Fruit fly (Drosophila melanogaster): ENCODE data around the gene CG4213.
A peak's percentile ranks its signal among the peaks of the same experiment; 100 is the strongest.

The CG4213 gene

DNA sequence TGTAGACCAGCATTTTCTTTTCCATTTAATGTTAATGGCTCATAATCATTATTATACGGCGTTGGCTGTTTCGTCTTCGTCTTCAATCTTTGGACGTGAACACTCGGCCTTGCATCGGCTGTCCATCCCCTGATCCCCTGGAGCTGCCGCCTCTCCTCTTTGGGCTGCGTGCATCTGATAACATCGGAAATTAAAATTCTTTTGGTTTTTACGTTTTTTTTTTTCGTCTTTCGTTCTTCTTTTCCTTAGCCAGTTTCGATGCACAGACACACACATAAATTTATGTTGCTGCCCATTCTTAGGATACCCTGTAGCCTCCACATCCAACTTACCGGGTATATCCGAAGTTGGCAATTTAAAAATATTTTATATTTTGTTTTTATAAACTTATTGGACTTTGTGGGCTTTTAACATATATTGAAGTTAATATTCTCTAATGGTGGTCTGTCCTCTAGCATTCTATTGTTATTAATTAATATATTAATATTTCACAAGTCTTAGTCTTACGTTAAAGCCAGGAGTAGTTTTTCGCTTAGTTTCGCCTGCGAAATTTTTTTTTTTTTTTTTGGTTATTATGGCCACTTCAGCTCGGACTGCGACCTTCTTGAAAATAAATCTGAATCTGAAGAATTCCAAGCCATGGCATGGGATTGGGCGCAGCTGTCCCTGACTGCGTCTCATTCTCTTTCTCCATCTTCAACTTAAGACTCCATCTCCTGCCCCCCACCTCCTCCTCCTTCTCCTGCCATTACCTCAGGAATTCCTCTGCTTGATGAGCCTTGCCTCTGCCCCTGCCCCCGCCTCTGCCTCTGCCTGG, 38.8 kb upstream of the CG4213 start (continued):
- TF ChIP-seq bsh (GFP tag; optimal IDR thresholded peaks at IDR 0.05) (peak; percentile 71 to 85), HmgD (GFP tag; optimal IDR thresholded peaks at IDR 0.05) (no peak), CG14441 (GFP tag; IDR thresholded peaks at IDR 0.05) (no peak), nom (GFP tag; optimal IDR thresholded peaks at IDR 0.05) (peak; percentile 75), Xrp1 (GFP tag; IDR thresholded peaks at IDR 0.05) (peak; percentile 78), CG2678 (tag; optimal IDR thresholded peaks at IDR 0.05) (peak; percentile 35), CG5180 (GFP tag; optimal IDR thresholded peaks at IDR 0.05) (no peak), GATAe (GFP tag; conservative IDR thresholded peaks at IDR 0.05) (no peak), sug (tag; optimal IDR thresholded peaks at IDR 0.05) (no peak), CG3838 (GFP tag; optimal IDR thresholded peaks at IDR 0.05) (no peak), cg (GFP tag; optimal IDR thresholded peaks at IDR 0.05) (no peak), CG13775 (GFP tag; optimal IDR thresholded peaks at IDR 0.05) (peak; percentile 68), Atf6 (GFP tag; IDR thresholded peaks at IDR 0.05) (no peak), kni (GFP tag; optimal IDR thresholded peaks at IDR 0.05) (no peak), CG9437 (GFP tag; optimal IDR thresholded peaks at IDR 0.05) (peak; percentile 27), Mrtf (GFP tag; IDR thresholded peaks at IDR 0.05) (no peak), CG16779 (GFP tag; IDR thresholded peaks at IDR 0.05) (no peak), peb (GFP tag; IDR thresholded peaks at IDR 0.05) (no peak), CG10959 (GFP tag; IDR thresholded peaks at IDR 0.05) (peak; percentile 76), ato (GFP tag; IDR thresholded peaks at IDR 0.05; ENCODE audit: partially characterized antibody) (no peak), crp (GFP tag; optimal IDR thresholded peaks at IDR 0.05) (no peak), CG12299 (tag; optimal IDR thresholded peaks at IDR 0.05) (no peak), Tbp (GFP tag; optimal IDR thresholded peaks at IDR 0.05) (no peak), CG10209 (GFP tag; optimal IDR thresholded peaks at IDR 0.05) (peak; percentile 37), grau (tag; optimal IDR thresholded peaks at IDR 0.05) (peak; percentile 58), chn (GFP tag; optimal IDR thresholded peaks at IDR 0.05) (no peak), CG8089 (GFP tag; optimal IDR thresholded peaks at IDR 0.05) (no peak), CG17385 (GFP tag; optimal IDR thresholded peaks at IDR 0.05) (no peak), Elba2 (GFP tag; optimal IDR thresholded peaks at IDR 0.05) (no peak), klu (GFP tag; IDR thresholded peaks at IDR 0.05) (no peak), Sin3A (optimal IDR thresholded peaks at IDR 0.05) (no peak), CG17912 (GFP tag; optimal IDR thresholded peaks at IDR 0.05) (no peak), CG10274 (GFP tag; optimal IDR thresholded peaks at IDR 0.05) (no peak), Bgb (GFP tag; IDR thresholded peaks at IDR 0.05; ENCODE audit: partially characterized antibody) (no peak), ham (GFP tag; IDR thresholded peaks at IDR 0.05) (no peak), CG6654 (GFP tag; optimal IDR thresholded peaks at IDR 0.05) (no peak), CG15601 (tag; optimal IDR thresholded peaks at IDR 0.05) (peak; percentile 65), slbo (GFP tag; IDR thresholded peaks at IDR 0.05) (no peak), hkb (optimal IDR thresholded peaks at IDR 0.05) (no peak), hkb (GFP tag; IDR thresholded peaks at IDR 0.05) (no peak), Rx (GFP tag; IDR thresholded peaks at IDR 0.05) (no peak), Taf1 (GFP tag; IDR thresholded peaks at IDR 0.05) (no peak), CG13296 (GFP tag; optimal IDR thresholded peaks at IDR 0.05) (no peak), Dad (GFP tag; optimal IDR thresholded peaks at IDR 0.05) (no peak), yki (optimal IDR thresholded peaks at IDR 0.05) (no peak), stwl (tag; optimal IDR thresholded peaks at IDR 0.05) (peak; percentile 21), Lhr (GFP tag; optimal IDR thresholded peaks at IDR 0.05) (peak; percentile 35), ERR (GFP tag; optimal IDR thresholded peaks at IDR 0.05) (no peak), CG8924 (tag; optimal IDR thresholded peaks at IDR 0.05) (peak; percentile 67), HHEX (GFP tag; optimal IDR thresholded peaks at IDR 0.05) (no peak), ind (GFP tag; optimal IDR thresholded peaks at IDR 0.05) (no peak)

Data from whole organism, embryonic.